Fruit fly (Drosophila melanogaster) whole organism, embryonic: ENCODE data around the gene CG4972.

Experiments
- ATbp ChIP-seq: fragments of 200-800 bp; sonication (Bioruptor generic); optimal IDR thresholded peaks from 2 replicates; lab custom pipeline; 2017; ENCODE audit warnings: missing biosample characterization, mild to moderate bottlenecking, missing genetic modification characterization, missing genetic modification reagents
- Ada2b ChIP-seq: fragments of 200-800 bp; sonication (Bioruptor generic); IDR thresholded peaks from 2 replicates; pipeline ENCODE4 v1.3.6; 2022; ENCODE audit warnings: missing biosample characterization, missing genetic modification characterization
- B-H2 ChIP-seq: fragments of 200-800 bp; sonication (Bioruptor generic); optimal IDR thresholded peaks from 2 replicates; lab custom pipeline; 2018; ENCODE audit warnings: missing biosample characterization, mild to moderate bottlenecking, missing genetic modification characterization
- Bdp1 ChIP-seq: fragments of 200-800 bp; sonication (Bioruptor generic); optimal IDR thresholded peaks from 3 replicates; lab custom pipeline; 2016; ENCODE audit warnings: missing biosample characterization, missing genetic modification characterization
- Bteb2 ChIP-seq: fragments of 200-800 bp; sonication (Bioruptor generic); optimal IDR thresholded peaks from 2 replicates; lab custom pipeline; 2016; ENCODE audit warnings: missing biosample characterization, missing genetic modification characterization
- C15 ChIP-seq: fragments of 200-800 bp; sonication (Bioruptor generic); IDR thresholded peaks from 3 replicates; pipeline ENCODE4 v1.3.6; 2022; ENCODE audit warnings: missing biosample characterization, missing genetic modification characterization
- CG11504 ChIP-seq: fragments of 200-800 bp; sonication (Bioruptor generic); optimal IDR thresholded peaks from 3 replicates; lab custom pipeline; 2019; ENCODE audit warnings: missing biosample characterization, mild to moderate bottlenecking, missing genetic modification characterization, moderate library complexity
- CG12942 ChIP-seq: fragments of 200-800 bp; sonication (Bioruptor generic); optimal IDR thresholded peaks from 3 replicates; lab custom pipeline; 2016; ENCODE audit warnings: missing biosample characterization, missing genetic modification characterization
- CG13424 ChIP-seq: fragments of 200-800 bp; sonication (Bioruptor generic); optimal IDR thresholded peaks from 2 replicates; lab custom pipeline; 2019; ENCODE audit warnings: missing biosample characterization, mild to moderate bottlenecking, missing genetic modification characterization, moderate library complexity
- CG17359 ChIP-seq: fragments of 200-800 bp; sonication (Bioruptor generic); optimal IDR thresholded peaks from 3 replicates; lab custom pipeline; 2018; ENCODE audit warnings: missing biosample characterization, mild to moderate bottlenecking, missing genetic modification characterization, moderate library complexity
- CG17361 ChIP-seq: fragments of 200-800 bp; sonication (Bioruptor generic); IDR thresholded peaks from 3 replicates; pipeline ENCODE4 v1.3.6; 2022; ENCODE audit warnings: missing biosample characterization, missing genetic modification characterization
- CG18476 ChIP-seq: fragments of 200-800 bp; sonication (Bioruptor generic); optimal IDR thresholded peaks from 2 replicates; lab custom pipeline; 2016; ENCODE audit warnings: missing biosample characterization, mild to moderate bottlenecking, missing genetic modification characterization
- CG18764 ChIP-seq: fragments of 200-800 bp; sonication (Bioruptor generic); optimal IDR thresholded peaks from 3 replicates; lab custom pipeline; 2016; ENCODE audit warnings: missing biosample characterization, missing genetic modification characterization
- CG2712 ChIP-seq: fragments of 200-800 bp; optimal IDR thresholded peaks from 3 replicates; lab custom pipeline; 2019; ENCODE audit warnings: missing biosample characterization, mild to moderate bottlenecking, missing genetic modification characterization, moderate library complexity
- CG2889 ChIP-seq: fragments of 200-800 bp; sonication (Bioruptor generic); IDR thresholded peaks from 3 replicates; pipeline ENCODE4 v1.3.6; 2022; ENCODE audit warnings: missing biosample characterization, missing genetic modification characterization
- CG33213 ChIP-seq: fragments of 200-800 bp; sonication (Bioruptor generic); optimal IDR thresholded peaks from 3 replicates; lab custom pipeline; 2016; ENCODE audit warnings: missing biosample characterization, missing genetic modification characterization
- CG33557 ChIP-seq: fragments of 200-800 bp; sonication (Bioruptor generic); optimal IDR thresholded peaks from 2 replicates; lab custom pipeline; 2019; ENCODE audit warnings: missing biosample characterization, mild to moderate bottlenecking, missing genetic modification characterization, moderate library complexity
- CG3838 ChIP-seq: fragments of 200-800 bp; sonication (Bioruptor generic); optimal IDR thresholded peaks from 3 replicates; lab custom pipeline; 2016; ENCODE audit warnings: missing biosample characterization, missing genetic modification characterization
- CG6272 ChIP-seq: fragments of 200-800 bp; sonication (Bioruptor generic); IDR thresholded peaks from 2 replicates; pipeline ENCODE4 v1.3.6; 2022; ENCODE audit warnings: missing biosample characterization, missing genetic modification characterization
- CG6683 ChIP-seq: fragments of 200-800 bp; sonication (Bioruptor generic); optimal IDR thresholded peaks from 2 replicates; lab custom pipeline; 2017; ENCODE audit warnings: missing biosample characterization, mild to moderate bottlenecking, missing genetic modification characterization, missing genetic modification reagents
- CG8089 ChIP-seq: fragments of 200-800 bp; sonication (Bioruptor generic); optimal IDR thresholded peaks from 3 replicates; lab custom pipeline; 2016; ENCODE audit warnings: missing biosample characterization, missing genetic modification characterization
- CG8765 ChIP-seq: fragments of 200-800 bp; sonication (Bioruptor generic); IDR thresholded peaks from 2 replicates; pipeline ENCODE4 v1.3.6; 2022; ENCODE audit warnings: missing biosample characterization, missing genetic modification characterization
- CG9876 ChIP-seq: fragments of 200-800 bp; sonication (Bioruptor generic); optimal IDR thresholded peaks from 2 replicates; lab custom pipeline; 2016; ENCODE audit warnings: missing biosample characterization, missing genetic modification characterization
- Dfd ChIP-seq, 2 experiments: fragments of >200 bp; optimal IDR thresholded peaks; 2 replicates each; lab custom pipeline; 2017; ENCODE audit warnings: missing biosample characterization in 2 of 2, missing genetic modification characterization in 2 of 2
- Gsc ChIP-seq: fragments of 200-800 bp; sonication (Bioruptor generic); IDR thresholded peaks from 2 replicates; pipeline ENCODE4 v1.3.6; 2022; ENCODE audit warnings: missing biosample characterization, missing genetic modification characterization
- Kr ChIP-seq: fragments of 200-800 bp; sonication (Bioruptor generic); optimal IDR thresholded peaks from 2 replicates; lab custom pipeline; 2017; ENCODE audit warnings: missing biosample characterization, mild to moderate bottlenecking, missing genetic modification characterization
- Med ChIP-seq: fragments of 200-800 bp; sonication (Bioruptor generic); peaks from one replicate; lab custom pipeline; 2016; ENCODE audit warnings: missing biosample characterization, missing genetic modification characterization, mild to moderate bottlenecking, inconsistent platforms, moderate library complexity
- Mrtf ChIP-seq: fragments of 200-800 bp; sonication (Bioruptor generic); IDR thresholded peaks from 3 replicates; pipeline ENCODE4 v1.3.6; 2022; ENCODE audit warnings: missing biosample characterization, missing genetic modification characterization
- Myb ChIP-seq: fragments of 200-800 bp; sonication (Bioruptor generic); optimal IDR thresholded peaks from 2 replicates; lab custom pipeline; 2016; ENCODE audit warnings: missing biosample characterization, missing genetic modification characterization
- Taf1 ChIP-seq: fragments of 200-800 bp; sonication (Bioruptor generic); IDR thresholded peaks from 2 replicates; pipeline ENCODE4 v1.3.6; 2022; ENCODE audit warnings: missing biosample characterization, missing genetic modification characterization
- Trl ChIP-seq, 3 experiments: fragments of >200 bp in 2 of 3; fragments of 200-800 bp in 1 of 3; sonication (Bioruptor generic) in 1 of 3; optimal IDR thresholded peaks; 2 replicates in 1 of 3; 3 replicates in 2 of 3; lab custom pipeline; 2016 to 2017; ENCODE audit warnings: missing biosample characterization in 1 of 3, missing genetic modification characterization in 1 of 3
- bab2 ChIP-seq: fragments of 200-800 bp; sonication (Bioruptor generic); optimal IDR thresholded peaks from 2 replicates; lab custom pipeline; 2016; ENCODE audit warnings: missing biosample characterization, missing genetic modification characterization
- bbx ChIP-seq: fragments of 200-800 bp; sonication (Bioruptor generic); IDR thresholded peaks from 2 replicates; pipeline ENCODE4 v1.3.6; 2022; ENCODE audit warnings: missing biosample characterization, missing genetic modification characterization; ENCODE audit not compliant: partially characterized antibody
- bcd ChIP-seq: fragments of 200-800 bp; sonication (Bioruptor generic); optimal IDR thresholded peaks from 2 replicates; lab custom pipeline; 2017; ENCODE audit warnings: missing biosample characterization, mild to moderate bottlenecking, missing genetic modification characterization
- cg ChIP-seq: fragments of 200-800 bp; sonication (Bioruptor generic); optimal IDR thresholded peaks from 3 replicates; lab custom pipeline; 2019; ENCODE audit warnings: missing biosample characterization, mild to moderate bottlenecking, missing genetic modification characterization, moderate library complexity
- emc ChIP-seq: fragments of 200-800 bp; sonication (Bioruptor generic); optimal IDR thresholded peaks from 2 replicates; lab custom pipeline; 2016; ENCODE audit warnings: missing biosample characterization, missing genetic modification characterization
- fd96Cb ChIP-seq: fragments of 200-800 bp; sonication (Bioruptor generic); optimal IDR thresholded peaks from 2 replicates; lab custom pipeline; 2018; ENCODE audit warnings: missing biosample characterization, mild to moderate bottlenecking, missing genetic modification characterization, moderate library complexity
- gcm2 ChIP-seq: fragments of 200-800 bp; sonication (Bioruptor generic); optimal IDR thresholded peaks from 2 replicates; lab custom pipeline; 2016; ENCODE audit warnings: missing biosample characterization, missing genetic modification characterization
- grn ChIP-seq: fragments of 200-800 bp; sonication (Bioruptor generic); optimal IDR thresholded peaks from 3 replicates; lab custom pipeline; 2017; ENCODE audit warnings: missing biosample characterization, missing genetic modification characterization
- gt ChIP-seq: fragments of 200-800 bp; sonication (Bioruptor generic); IDR thresholded peaks from 2 replicates; pipeline ENCODE4 v1.3.6; 2022; ENCODE audit warnings: missing biosample characterization, missing genetic modification characterization
- insv ChIP-seq, 2 experiments: fragments of 200-800 bp; sonication (Bioruptor generic); optimal IDR thresholded peaks; 3 replicates each; lab custom pipeline; 2016 to 2018; ENCODE audit warnings: missing biosample characterization in 2 of 2, missing genetic modification characterization in 2 of 2
- lilli ChIP-seq: fragments of 200-800 bp; sonication (Bioruptor generic); optimal IDR thresholded peaks from 3 replicates; lab custom pipeline; 2016; ENCODE audit warnings: missing biosample characterization, missing genetic modification characterization
- lov ChIP-seq, 2 experiments: fragments of 200-800 bp in 1 of 2; fragments of >200 bp in 1 of 2; sonication (Bioruptor generic) in 1 of 2; IDR thresholded peaks in 1 of 2; optimal IDR thresholded peaks in 1 of 2; 2 replicates in 1 of 2; 3 replicates in 1 of 2; pipeline versions ENCODE4 v1.3.6 to Lab custom; 2017 to 2022; ENCODE audit warnings: missing biosample characterization in 1 of 2, missing genetic modification characterization in 1 of 2
- pnt ChIP-seq: fragments of 200-800 bp; sonication (Bioruptor generic); optimal IDR thresholded peaks from 3 replicates; lab custom pipeline; 2016; ENCODE audit warnings: missing biosample characterization, missing genetic modification characterization
- row ChIP-seq: fragments of 200-800 bp; sonication (Bioruptor generic); IDR thresholded peaks from 3 replicates; pipeline ENCODE4 v1.3.6; 2022; ENCODE audit warnings: missing biosample characterization, missing genetic modification characterization
- slp2 ChIP-seq: fragments of 200-800 bp; sonication (Bioruptor generic); optimal IDR thresholded peaks from 2 replicates; lab custom pipeline; 2016; ENCODE audit warnings: missing biosample characterization, missing genetic modification characterization
- so ChIP-seq: fragments of 200-800 bp; sonication (Bioruptor generic); IDR thresholded peaks from 3 replicates; pipeline ENCODE4 v1.3.6; 2022; ENCODE audit warnings: missing biosample characterization, missing genetic modification characterization
- sob ChIP-seq: fragments of 200-800 bp; sonication (Bioruptor generic); IDR thresholded peaks from 2 replicates; pipeline ENCODE4 v1.3.6; 2022; ENCODE audit warnings: missing biosample characterization, missing genetic modification characterization
- toy ChIP-seq: fragments of 200-800 bp; sonication (Bioruptor generic); IDR thresholded peaks from 2 replicates; pipeline ENCODE4 v1.3.6; 2022; ENCODE audit warnings: missing biosample characterization, missing genetic modification characterization
- unc-4 ChIP-seq: fragments of 200-800 bp; sonication (Bioruptor generic); IDR thresholded peaks from 2 replicates; pipeline ENCODE4 v1.3.6; 2022; ENCODE audit warnings: missing biosample characterization, missing genetic modification characterization; ENCODE audit not compliant: partially characterized antibody
- zen ChIP-seq: fragments of 200-800 bp; sonication (Bioruptor generic); optimal IDR thresholded peaks from 3 replicates; lab custom pipeline; 2018; ENCODE audit warnings: missing biosample characterization, mild to moderate bottlenecking, missing genetic modification characterization, moderate library complexity

The CG4972 gene

dm6 chr2L:10299810-10300147 is 14.8 kb upstream of the CG4972 start, which contains the start of gene CYLD (continued):
- no peak for TF ChIP-seq so
- no peak for TF ChIP-seq Gsc
- TF ChIP-seq gcm2 (GFP tag; lab: Kevin White, UChicago) = no peak
- no peak for TF ChIP-seq Trl (optimal IDR thresholded peaks at IDR 0.05; lab: Kevin White, UChicago)
- TF ChIP-seq Trl (GFP tag; optimal IDR thresholded peaks at IDR 0.05; lab: Kevin White, UChicago) = peak; percentile 31
- no peak for TF ChIP-seq cg (GFP tag; lab: Kevin White, UChicago)
- peak; percentile 62 for TF ChIP-seq zen (tag; lab: Kevin White, UChicago)
- TF ChIP-seq Dfd (GFP tag; optimal IDR thresholded peaks at IDR 0.05; lab: Kevin White, UChicago) = no peak
- peak; percentile 85 for TF ChIP-seq CG2712
- peak; percentile 40; the same call in 1 of the 2 replicates for TF ChIP-seq Ada2b (GFP tag; lab: Robert Waterston, UW)
- peak; percentile 66; the same call in 1 of the 2 replicates for TF ChIP-seq sob (GFP tag; lab: Robert Waterston, UW)
- no peak for TF ChIP-seq CG9876
- no peak for TF ChIP-seq CG2889
- peak; percentile 6 for TF ChIP-seq CG33557 (GFP tag; lab: Kevin White, UChicago)
- peak; percentile 77 for TF ChIP-seq row
- TF ChIP-seq CG18476 (GFP tag; lab: Kevin White, UChicago) = peak; percentile 32
- TF ChIP-seq CG13424 (tag; lab: Kevin White, UChicago) = peak; percentile 79
- TF ChIP-seq CG8765 = no peak
- peak; percentile 54 for TF ChIP-seq fd96Cb
- TF ChIP-seq Taf1 (GFP tag; lab: Robert Waterston, UW) = no peak
- TF ChIP-seq insv (GFP tag; optimal IDR thresholded peaks at IDR 0.05; lab: Kevin White, UChicago) = no peak
- TF ChIP-seq CG18764 = peak; percentile 42
- peak; percentile 77 for TF ChIP-seq CG17359 (tag; lab: Kevin White, UChicago)
- no peak for TF ChIP-seq C15 (GFP tag; lab: Robert Waterston, UW)
- TF ChIP-seq CG6272 (GFP tag; lab: Robert Waterston, UW) = no peak
- peak; percentile 60 for TF ChIP-seq CG12942 (GFP tag; lab: Kevin White, UChicago)
- no peak for TF ChIP-seq emc (GFP tag; lab: Kevin White, UChicago)
- no peak for TF ChIP-seq grn (GFP tag; lab: Kevin White, UChicago)
- no peak for TF ChIP-seq Myb (GFP tag; lab: Kevin White, UChicago)
- peak; percentile 53 for TF ChIP-seq lilli (GFP tag; lab: Kevin White, UChicago)
- TF ChIP-seq CG8089 (GFP tag; lab: Kevin White, UChicago) = no peak
- peak; percentile 83 for TF ChIP-seq Med
- peak; percentile 14 for TF ChIP-seq B-H2 (GFP tag; lab: Kevin White, UChicago)
- TF ChIP-seq CG6683 = peak; percentile 57
- no peak for TF ChIP-seq gt
- TF ChIP-seq Bteb2 (GFP tag; lab: Kevin White, UChicago) = peak; percentile 24
- peak; percentile 35 for TF ChIP-seq CG3838 (GFP tag; lab: Kevin White, UChicago)
- TF ChIP-seq CG11504 = peak; percentile 79
- TF ChIP-seq Bdp1 = no peak
- no peak for TF ChIP-seq Mrtf (GFP tag; lab: Robert Waterston, UW)
- no peak; the same call in 1 of the 2 replicates for TF ChIP-seq unc-4 (GFP tag; lab: Robert Waterston, UW)
- TF ChIP-seq CG33213 (GFP tag; lab: Kevin White, UChicago) = no peak
- TF ChIP-seq toy = no peak
- peak; percentile 75; the same call in 2 of the 3 replicates for TF ChIP-seq CG17361
- TF ChIP-seq pnt = peak; percentile 2
- TF ChIP-seq bab2 = peak; percentile 17
- TF ChIP-seq bcd (GFP tag; lab: Kevin White, UChicago) = no peak
- TF ChIP-seq ATbp (GFP tag; lab: Kevin White, UChicago) = peak; percentile 7
- no peak for TF ChIP-seq bbx (GFP tag; lab: Robert Waterston, UW)
- TF ChIP-seq slp2 = no peak
- no peak for TF ChIP-seq Kr (GFP tag; lab: Kevin White, UChicago)
- TF ChIP-seq lov (optimal IDR thresholded peaks at IDR 0.05; lab: Kevin White, UChicago) = no peak
- no peak; the same call in 2 of the 3 replicates for TF ChIP-seq lov (GFP tag; IDR thresholded peaks at IDR 0.05; lab: Robert Waterston, UW)
